Worm (Caenorhabditis elegans): Measurements from ENCODE around the gene C18G1.8.

The C18G1.8 gene

DNA sequence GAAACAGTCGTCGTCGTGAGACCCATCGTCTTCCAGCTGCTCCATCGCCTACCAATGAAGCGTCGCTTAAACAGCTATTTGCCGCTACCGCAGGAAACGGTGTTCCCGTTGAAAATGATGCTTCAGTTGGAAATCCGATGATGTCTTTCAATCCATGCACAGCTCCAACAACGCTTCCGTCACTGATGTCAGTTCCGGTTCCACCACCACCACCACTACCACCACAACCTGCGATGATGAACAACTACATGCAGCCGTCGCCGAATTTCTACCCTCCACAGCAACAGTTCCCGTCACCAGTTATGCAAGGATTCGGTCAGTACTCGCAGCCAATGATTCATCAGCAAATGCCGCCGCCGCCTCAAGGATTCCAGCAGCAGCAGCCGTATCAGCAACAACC is 32.4 kb downstream of the C18G1.8 start:
- no peak for TF ChIP-seq dmd-4 (tag; optimal IDR thresholded peaks at IDR 0.05)
- TF ChIP-seq nhr-11 (tag; optimal IDR thresholded peaks at IDR 0.05): no peak
- no peak for TF ChIP-seq mdl-1 (tag; optimal IDR thresholded peaks at IDR 0.05)
- no peak for TF ChIP-seq unc-62 (GFP tag; optimal IDR thresholded peaks at IDR 0.05)
- no peak for TF ChIP-seq skn-1 (tag; optimal IDR thresholded peaks at IDR 0.05)
- TF ChIP-seq alr-1 (tag; optimal IDR thresholded peaks at IDR 0.05): no peak
- no peak for TF ChIP-seq ceh-16 (tag; optimal IDR thresholded peaks at IDR 0.05)
- no peak for TF ChIP-seq ama-1 (optimal IDR thresholded peaks at IDR 0.05)
- TF ChIP-seq ceh-82 (tag; optimal IDR thresholded peaks at IDR 0.05): no peak
- no peak for TF ChIP-seq nhr-10 (tag; optimal IDR thresholded peaks at IDR 0.05)
- no peak for TF ChIP-seq lin-11 (tag; optimal IDR thresholded peaks at IDR 0.05)
- no peak for TF ChIP-seq snpc-4 (tag; optimal IDR thresholded peaks at IDR 0.05)
- TF ChIP-seq nhr-25 (tag; optimal IDR thresholded peaks at IDR 0.05): no peak
- no peak for TF ChIP-seq unc-39 (tag; optimal IDR thresholded peaks at IDR 0.05)
- TF ChIP-seq blmp-1 (tag; optimal IDR thresholded peaks at IDR 0.05; ENCODE audit: insufficient read depth): no peak
- TF ChIP-seq sem-4 (tag; optimal IDR thresholded peaks at IDR 0.05): no peak

DNA sequence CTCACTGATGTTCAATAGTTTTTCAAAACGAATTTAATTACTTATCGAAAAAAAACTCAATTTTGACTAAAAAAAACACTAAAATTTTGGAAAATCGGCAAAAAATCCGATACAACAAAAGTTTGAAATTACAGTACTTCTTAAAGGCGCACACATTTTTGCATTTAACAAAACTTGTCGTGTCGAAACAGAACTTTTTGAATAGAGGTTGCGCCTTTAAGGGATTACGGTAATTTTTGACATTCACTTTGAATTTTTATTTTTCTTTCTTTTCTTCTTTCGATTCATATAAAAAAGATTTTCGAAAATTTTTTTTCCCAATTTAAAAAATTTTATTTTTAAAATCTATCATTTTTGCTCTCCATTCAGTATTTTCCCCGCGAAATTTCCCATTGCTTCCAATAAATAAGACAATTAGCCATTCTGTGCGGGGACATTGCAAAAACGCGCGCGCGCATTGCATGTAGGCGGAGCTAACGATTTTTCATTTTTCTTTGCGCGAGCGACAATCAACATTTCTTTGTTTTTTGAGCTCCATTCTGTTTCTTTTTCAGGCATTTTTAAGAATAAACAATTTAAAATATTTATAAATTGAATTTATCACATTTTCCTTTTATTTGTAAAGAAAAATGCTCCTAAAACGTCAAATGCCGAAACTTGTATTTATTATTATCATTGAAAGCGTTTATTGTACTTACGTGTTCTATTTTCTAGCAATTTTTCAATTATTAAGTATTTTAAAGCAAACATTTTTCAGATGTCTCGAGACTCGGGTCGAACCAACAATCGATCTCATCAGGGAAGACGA is 35.0 kb downstream of the C18G1.8 start, which contains the start of gene F39G3.3:
Gene F39G3.3 (plus strand): TSS at position 758 of the 808 bp plus-strand sequence.
- TF ChIP-seq dmd-4 (tag; optimal IDR thresholded peaks at IDR 0.05): no peak
- peak; percentile 42 for TF ChIP-seq crh-2 (tag; optimal IDR thresholded peaks at IDR 0.05)
- TF ChIP-seq unc-39 (tag; optimal IDR thresholded peaks at IDR 0.05): no peak
- no peak for TF ChIP-seq Y55F3AM.14 (GFP tag; optimal IDR thresholded peaks at IDR 0.05)
- TF ChIP-seq aly-2 (tag; optimal IDR thresholded peaks at IDR 0.05): no peak
- TF ChIP-seq nhr-237 (tag; optimal IDR thresholded peaks at IDR 0.05): no peak
- TF ChIP-seq mab-5 (tag; optimal IDR thresholded peaks at IDR 0.05): peak; percentile 71
- TF ChIP-seq snpc-4 (tag; optimal IDR thresholded peaks at IDR 0.05): no peak
- peak; percentile 69 for TF ChIP-seq gmeb-1 (tag; optimal IDR thresholded peaks at IDR 0.05)
- peak; percentile 54 for TF ChIP-seq nhr-25 (tag; optimal IDR thresholded peaks at IDR 0.05)
- no peak for TF ChIP-seq nhr-10 (tag; optimal IDR thresholded peaks at IDR 0.05)
- TF ChIP-seq ceh-16 (tag; optimal IDR thresholded peaks at IDR 0.05): no peak
- no peak for TF ChIP-seq ztf-4 (tag; optimal IDR thresholded peaks at IDR 0.05)
- no peak for TF ChIP-seq alr-1 (tag; optimal IDR thresholded peaks at IDR 0.05)
- peak; percentile 59 for TF ChIP-seq lin-13 (GFP tag; optimal IDR thresholded peaks at IDR 0.05)
- peak; percentile 47 for TF ChIP-seq lin-11 (tag; optimal IDR thresholded peaks at IDR 0.05)
- no peak for TF ChIP-seq nhr-11 (tag; optimal IDR thresholded peaks at IDR 0.05)
- TF ChIP-seq nhr-23 (tag; optimal IDR thresholded peaks at IDR 0.05): no peak
- peak in 1 of 2 experiments; percentile 67 for TF ChIP-seq lsy-2 (tag; optimal IDR thresholded peaks at IDR 0.05)
- no peak for TF ChIP-seq nhr-77 (tag; optimal IDR thresholded peaks at IDR 0.05)
- TF ChIP-seq sma-9 (GFP tag; optimal IDR thresholded peaks at IDR 0.05): peak; percentile 51
- no peak for TF ChIP-seq sma-9 (tag; optimal IDR thresholded peaks at IDR 0.05)
- TF ChIP-seq unc-62 (GFP tag; optimal IDR thresholded peaks at IDR 0.05): no peak
- no peak for TF ChIP-seq mdl-1 (tag; optimal IDR thresholded peaks at IDR 0.05)
- peak; percentile 3 for TF ChIP-seq ama-1 (optimal IDR thresholded peaks at IDR 0.05)
- no peak for TF ChIP-seq blmp-1 (tag; optimal IDR thresholded peaks at IDR 0.05; ENCODE audit: insufficient read depth)
- TF ChIP-seq egl-27 (tag; optimal IDR thresholded peaks at IDR 0.05): no peak
- TF ChIP-seq skn-1 (tag; optimal IDR thresholded peaks at IDR 0.05): peak; percentile 12
- no peak for TF ChIP-seq peb-1 (tag; optimal IDR thresholded peaks at IDR 0.05)
- no peak for TF ChIP-seq ceh-82 (tag; optimal IDR thresholded peaks at IDR 0.05)
- TF ChIP-seq zag-1 (tag; optimal IDR thresholded peaks at IDR 0.05): no peak
- TF ChIP-seq mbf-1 (tag; optimal IDR thresholded peaks at IDR 0.05): no peak
- TF ChIP-seq sma-3 (GFP tag; optimal IDR thresholded peaks at IDR 0.05): peak; percentile 40
- peak; percentile 6 for TF ChIP-seq nhr-21 (tag; optimal IDR thresholded peaks at IDR 0.05)
- TF ChIP-seq lin-39 (tag; optimal IDR thresholded peaks at IDR 0.05): no peak
- no peak for TF ChIP-seq nhr-6 (tag; optimal IDR thresholded peaks at IDR 0.05)
- no peak for TF ChIP-seq ztf-1 (GFP tag; conservative IDR thresholded peaks at IDR 0.05)
- peak; percentile 60 for TF ChIP-seq C34F6.9 (tag; optimal IDR thresholded peaks at IDR 0.05)
- TF ChIP-seq ZK546.5 (tag; optimal IDR thresholded peaks at IDR 0.05): no peak
- no peak for TF ChIP-seq elt-3 (tag; optimal IDR thresholded peaks at IDR 0.05)
- TF ChIP-seq elt-1 (tag; optimal IDR thresholded peaks at IDR 0.05): no peak
- TF ChIP-seq R02D3.7 (tag; optimal IDR thresholded peaks at IDR 0.05): no peak
- peak; percentile 58 for TF ChIP-seq F13H6.1 (tag; optimal IDR thresholded peaks at IDR 0.05)
- peak; percentile 38 for TF ChIP-seq nhr-129 (tag; optimal IDR thresholded peaks at IDR 0.05)
- no peak for TF ChIP-seq nhr-12 (tag; optimal IDR thresholded peaks at IDR 0.05)
- TF ChIP-seq ztf-11 (tag; optimal IDR thresholded peaks at IDR 0.05): no peak
- peak; percentile 73 for TF ChIP-seq unc-55 (GFP tag; optimal IDR thresholded peaks at IDR 0.05)
- peak; percentile 48 for TF ChIP-seq sem-4 (tag; optimal IDR thresholded peaks at IDR 0.05)
- peak; percentile 30 for TF ChIP-seq fos-1 (tag; optimal IDR thresholded peaks at IDR 0.05)

Data from whole organism, L2 larva.